Fruit fly (Drosophila melanogaster) whole organism: ENCODE measurements around the gene CtsF.

Experiments
- CG8478 ChIP-seq: fragments of >200 bp; optimal IDR thresholded peaks from 2 replicates; lab custom pipeline; 2018; ENCODE audit warnings: inconsistent platforms
- Dll ChIP-seq: fragments of >200 bp; optimal IDR thresholded peaks from 2 replicates; lab custom pipeline; 2017
- pan ChIP-seq: fragments of >200 bp; optimal IDR thresholded peaks from 2 replicates; lab custom pipeline; 2017
- psq ChIP-seq: fragments of >200 bp; optimal IDR thresholded peaks from 2 replicates; lab custom pipeline; 2017

DNA sequence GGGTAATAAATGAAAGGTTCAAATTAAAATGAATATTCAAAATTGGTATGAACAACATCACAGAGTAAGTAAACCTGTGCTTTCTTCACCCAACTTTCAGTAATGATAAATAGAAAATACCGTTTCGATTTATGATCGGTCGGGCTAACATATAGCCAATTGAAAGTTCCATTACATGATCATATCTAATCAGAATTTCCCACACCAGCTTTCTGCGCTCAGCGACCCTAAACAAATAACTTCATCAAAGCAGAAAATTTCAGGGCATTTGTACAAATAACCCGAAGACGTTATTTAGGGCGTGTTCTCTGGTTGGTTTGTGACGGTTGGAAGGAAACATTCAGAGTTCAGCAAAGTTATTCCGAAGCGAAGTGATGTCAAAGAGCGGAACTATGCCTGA lies 47.7 kb downstream of the CtsF start:
- TF ChIP-seq psq (lab: Kevin White, UChicago) (no peak), CG8478 (no peak), Dll (no peak), pan (lab: Kevin White, UChicago) (no peak)
